Worm (Caenorhabditis elegans) whole organism, mixed stage, embryonic: ENCODE measurements around the gene JC8.16.

ENCODE experiments used
- M03D4.4 ChIP-seq: sonication (generic microtip); optimal IDR thresholded peaks from 2 replicates; lab custom pipeline; 2017; ENCODE audit warnings: mild to moderate bottlenecking, missing genetic modification characterization, missing compliant biosample characterization
- bed-3 ChIP-seq: fragments of 200-800 bp; sonication (Bioruptor generic); optimal IDR thresholded peaks from 3 replicates; lab custom pipeline; 2018; ENCODE audit warnings: mild to moderate bottlenecking, missing genetic modification characterization, moderate library complexity, missing compliant biosample characterization
- blmp-1 ChIP-seq: fragments of 150-350 bp; optimal IDR thresholded peaks from 2 replicates; lab custom pipeline; 2014; ENCODE audit warnings: missing biosample characterization, missing genetic modification characterization
- ceh-39 ChIP-seq: fragments of 150-350 bp; optimal IDR thresholded peaks from 2 replicates; lab custom pipeline; 2014; ENCODE audit warnings: missing biosample characterization, missing genetic modification characterization
- ceh-43 ChIP-seq: fragments of 200-800 bp; sonication (Bioruptor generic); optimal IDR thresholded peaks from 2 replicates; lab custom pipeline; 2018; ENCODE audit warnings: mild to moderate bottlenecking, missing genetic modification characterization, moderate library complexity, missing compliant biosample characterization
- ceh-83 ChIP-seq: fragments of 200-800 bp; sonication (Bioruptor generic); optimal IDR thresholded peaks from 2 replicates; lab custom pipeline; 2018; ENCODE audit warnings: mild to moderate bottlenecking, missing genetic modification characterization, missing compliant biosample characterization
- ces-1 ChIP-seq: fragments of 150-350 bp; optimal IDR thresholded peaks from 2 replicates; lab custom pipeline; 2014; ENCODE audit warnings: missing biosample characterization, missing genetic modification reagents, missing genetic modification characterization
- cnd-1 ChIP-seq: fragments of 200-800 bp; sonication (Bioruptor generic); optimal IDR thresholded peaks from 2 replicates; lab custom pipeline; 2018; ENCODE audit warnings: mild to moderate bottlenecking, missing genetic modification characterization, missing compliant biosample characterization
- drap-1 ChIP-seq: fragments of 200-800 bp; sonication (Bioruptor generic); optimal IDR thresholded peaks from 3 replicates; lab custom pipeline; 2018; ENCODE audit warnings: mild to moderate bottlenecking, missing genetic modification characterization, missing compliant biosample characterization
- elt-3 ChIP-seq: fragments of 150-350 bp; optimal IDR thresholded peaks from 2 replicates; lab custom pipeline; 2014; ENCODE audit warnings: missing biosample characterization, missing genetic modification characterization
- flh-1 ChIP-seq: fragments of 200-800 bp; sonication (Bioruptor generic); optimal IDR thresholded peaks from 2 replicates; lab custom pipeline; 2018; ENCODE audit warnings: mild to moderate bottlenecking, missing genetic modification characterization, moderate library complexity, missing compliant biosample characterization
- hlh-1 ChIP-seq: fragments of 150-350 bp; optimal IDR thresholded peaks from 2 replicates; lab custom pipeline; 2014; ENCODE audit warnings: missing biosample characterization, missing genetic modification reagents, missing genetic modification characterization
- lin-13 ChIP-seq: fragments of 150-350 bp; optimal IDR thresholded peaks from 2 replicates; lab custom pipeline; 2014; ENCODE audit warnings: missing biosample characterization, missing genetic modification characterization
- lin-32 ChIP-seq: fragments of 200-800 bp; sonication (Bioruptor generic); optimal IDR thresholded peaks from 2 replicates; lab custom pipeline; 2018; ENCODE audit warnings: mild to moderate bottlenecking, missing genetic modification characterization, missing compliant biosample characterization
- lsy-2 ChIP-seq: fragments of 150-350 bp; optimal IDR thresholded peaks from 2 replicates; lab custom pipeline; 2014; ENCODE audit warnings: missing biosample characterization, missing genetic modification characterization
- mab-5 ChIP-seq: fragments of 150-350 bp; optimal IDR thresholded peaks from 2 replicates; lab custom pipeline; 2014; ENCODE audit warnings: missing biosample characterization, missing genetic modification characterization
- mep-1 ChIP-seq: fragments of 150-350 bp; optimal IDR thresholded peaks from 2 replicates; lab custom pipeline; 2017; ENCODE audit warnings: missing biosample characterization, missing genetic modification reagents, missing genetic modification characterization, inconsistent platforms
- mls-2 ChIP-seq: sonication (generic microtip); optimal IDR thresholded peaks from 2 replicates; lab custom pipeline; 2016; ENCODE audit warnings: mild to moderate bottlenecking, missing genetic modification characterization, moderate library complexity, missing compliant biosample characterization
- nhr-12 ChIP-seq: fragments of 150-350 bp; optimal IDR thresholded peaks from 2 replicates; lab custom pipeline; 2014; ENCODE audit warnings: missing biosample characterization, missing genetic modification characterization
- nhr-2 ChIP-seq: fragments of 150-350 bp; optimal IDR thresholded peaks from 2 replicates; lab custom pipeline; 2014; ENCODE audit warnings: missing biosample characterization, missing genetic modification characterization
- nhr-237 ChIP-seq: fragments of 150-350 bp; optimal IDR thresholded peaks from 2 replicates; lab custom pipeline; 2014; ENCODE audit warnings: missing biosample characterization, missing genetic modification characterization
- nhr-76 ChIP-seq: sonication (generic microtip); optimal IDR thresholded peaks from 2 replicates; lab custom pipeline; 2017; ENCODE audit warnings: missing biosample characterization, missing genetic modification characterization
- pha-4 ChIP-seq: fragments of 150-350 bp; optimal IDR thresholded peaks from 2 replicates; lab custom pipeline; 2018; ENCODE audit warnings: missing biosample characterization, missing genetic modification reagents, missing genetic modification characterization
- sem-2 ChIP-seq: fragments of 200-800 bp; sonication (Bioruptor generic); optimal IDR thresholded peaks from 2 replicates; lab custom pipeline; 2018; ENCODE audit warnings: mild to moderate bottlenecking, missing genetic modification characterization, missing compliant biosample characterization
- snpc-4 ChIP-seq: fragments of 150-350 bp; optimal IDR thresholded peaks from 2 replicates; lab custom pipeline; 2014; ENCODE audit warnings: missing biosample characterization, missing genetic modification characterization
- sptf-1 ChIP-seq: sonication (generic microtip); optimal IDR thresholded peaks from 2 replicates; lab custom pipeline; 2017; ENCODE audit warnings: mild to moderate bottlenecking, missing genetic modification characterization, moderate library complexity, missing compliant biosample characterization
- tbx-8 ChIP-seq: fragments of 200-800 bp; sonication (Bioruptor generic); optimal IDR thresholded peaks from 2 replicates; lab custom pipeline; 2018; ENCODE audit warnings: mild to moderate bottlenecking, missing genetic modification characterization, moderate library complexity, missing compliant biosample characterization
- unc-39 ChIP-seq: fragments of 150-350 bp; optimal IDR thresholded peaks from 2 replicates; lab custom pipeline; 2014; ENCODE audit warnings: missing biosample characterization, missing genetic modification characterization
- unc-62 ChIP-seq: fragments of 150-350 bp; optimal IDR thresholded peaks from 2 replicates; lab custom pipeline; 2014; ENCODE audit warnings: missing biosample characterization, missing genetic modification reagents, missing genetic modification characterization
- ztf-11 ChIP-seq: fragments of 150-350 bp; optimal IDR thresholded peaks from 2 replicates; lab custom pipeline; 2014; ENCODE audit warnings: missing biosample characterization, missing genetic modification characterization

JC8.16 gene

ce11 chrIV:13258872-13259271 is at the start of gene JC8.16:
Gene JC8.16, plus strand, starts transcription at chrIV:13259172.
- TF ChIP-seq drap-1 (GFP tag; lab: Kevin White, UChicago) (no peak), mls-2 (tag; lab: Kevin White, UChicago) (no peak), ces-1 (GFP tag; lab: Kevin White, UChicago) (no peak), flh-1 (GFP tag; lab: Kevin White, UChicago) (no peak), nhr-237 (no peak), cnd-1 (tag; lab: Kevin White, UChicago) (no peak), bed-3 (GFP tag; lab: Kevin White, UChicago) (no peak), tbx-8 (GFP tag; lab: Kevin White, UChicago) (no peak), sem-2 (GFP tag; lab: Kevin White, UChicago) (no peak), ceh-83 (GFP tag; lab: Kevin White, UChicago) (no peak), blmp-1 (tag; lab: Kevin White, UChicago) (no peak)

- no peak for TF ChIP-seq lin-32 (GFP tag; lab: Kevin White, UChicago)
Measured at ce11 chrIV:13209566-13209965, 49.4 kb upstream of the JC8.16 start, which contains the start of gene C48D1.9. Gene C48D1.9, minus strand, starts transcription at chrIV:13209666.

ce11 chrIV:13214466-13214865 is 44.5 kb upstream of the JC8.16 start, which contains the start of gene cho-1:
Gene cho-1, minus strand, starts transcription at chrIV:13214566.
- no peak for TF ChIP-seq elt-3 (tag; lab: Kevin White, UChicago)
- no peak for TF ChIP-seq M03D4.4 (tag; lab: Kevin White, UChicago)
- TF ChIP-seq nhr-237 = no peak
- no peak for TF ChIP-seq mls-2 (tag; lab: Kevin White, UChicago)
- TF ChIP-seq mab-5 = no peak
- no peak for TF ChIP-seq pha-4 (tag; lab: Kevin White, UChicago)
- TF ChIP-seq hlh-1 (tag; lab: Kevin White, UChicago) = no peak
- no peak for TF ChIP-seq blmp-1 (tag; lab: Kevin White, UChicago)
- no peak for TF ChIP-seq lin-13 (tag; lab: Kevin White, UChicago)
- TF ChIP-seq lsy-2 (tag; lab: Kevin White, UChicago) = no peak
- TF ChIP-seq ceh-83 (GFP tag; lab: Kevin White, UChicago) = no peak
- no peak for TF ChIP-seq bed-3 (GFP tag; lab: Kevin White, UChicago)
- no peak for TF ChIP-seq lin-32 (GFP tag; lab: Kevin White, UChicago)
- no peak for TF ChIP-seq nhr-12 (tag; lab: Kevin White, UChicago)
- TF ChIP-seq drap-1 (GFP tag; lab: Kevin White, UChicago) = no peak
- TF ChIP-seq ztf-11 (tag; lab: Kevin White, UChicago) = no peak
- TF ChIP-seq nhr-2 = no peak
- TF ChIP-seq sptf-1 (tag; lab: Kevin White, UChicago) = no peak

ce11 chrIV:13220594-13220993 is 38.4 kb upstream of the JC8.16 start:
- TF ChIP-seq ces-1 (GFP tag; lab: Kevin White, UChicago) (peak; percentile 64), ztf-11 (tag; lab: Kevin White, UChicago) (no peak)
- TF ChIP-seq, all 35 proteins: peak for 1

- no peak for TF ChIP-seq mab-5
- TF ChIP-seq snpc-4 (tag; lab: Kevin White, UChicago) = no peak
- TF ChIP-seq sem-2 (GFP tag; lab: Kevin White, UChicago) = no peak
- TF ChIP-seq pha-4 (tag; lab: Kevin White, UChicago) = no peak
- TF ChIP-seq unc-39 (tag; lab: Kevin White, UChicago) = no peak
- no peak for TF ChIP-seq mep-1
- no peak for TF ChIP-seq ceh-39 (tag; lab: Kevin White, UChicago)
- no peak for TF ChIP-seq hlh-1 (tag; lab: Kevin White, UChicago)
- no peak for TF ChIP-seq nhr-2
- no peak for TF ChIP-seq unc-62
- no peak for TF ChIP-seq cnd-1 (tag; lab: Kevin White, UChicago)
- no peak for TF ChIP-seq elt-3 (tag; lab: Kevin White, UChicago)
- no peak for TF ChIP-seq tbx-8 (GFP tag; lab: Kevin White, UChicago)
- no peak for TF ChIP-seq ztf-11 (tag; lab: Kevin White, UChicago)
- no peak for TF ChIP-seq M03D4.4 (tag; lab: Kevin White, UChicago)
- no peak for TF ChIP-seq ceh-43
- TF ChIP-seq drap-1 (GFP tag; lab: Kevin White, UChicago) = no peak
- no peak for TF ChIP-seq ceh-83 (GFP tag; lab: Kevin White, UChicago)
- TF ChIP-seq nhr-76 (tag; lab: Kevin White, UChicago) = no peak
Measured at ce11 chrIV:13221657-13222056, 37.3 kb upstream of the JC8.16 start, which contains the start of gene C48D1.5. Gene C48D1.5, plus strand, starts transcription at chrIV:13221957.
